Worm (Caenorhabditis elegans): ENCODE data around the gene W01B6.8.

The W01B6.8 gene

DNA sequence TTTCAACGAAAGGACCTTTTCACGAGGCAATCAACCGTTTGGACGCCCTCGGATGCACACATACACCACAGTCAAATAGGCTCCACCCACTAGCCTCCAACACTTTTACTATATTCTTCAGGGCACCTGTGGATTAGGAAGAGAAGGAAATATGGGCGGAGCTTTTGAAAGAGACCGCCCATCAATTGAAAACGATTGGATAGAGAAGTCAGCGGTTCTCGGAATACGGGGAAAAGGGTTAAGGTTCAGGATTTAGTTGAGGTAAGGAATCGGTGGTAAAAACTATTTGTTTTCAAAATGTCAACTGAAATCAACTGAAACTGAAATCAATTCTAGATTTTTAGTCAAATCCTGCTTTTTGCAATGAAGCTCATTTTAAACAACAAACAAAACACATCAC lies 26.2 kb upstream of the W01B6.8 start, which contains the start of gene egl-38 (continued):
- TF ChIP-seq ama-1 (optimal IDR thresholded peaks at IDR 0.05) (no peak), zip-2 (tag; optimal IDR thresholded peaks at IDR 0.05) (no peak), F49E8.2 (tag; optimal IDR thresholded peaks at IDR 0.05; ENCODE audit: borderline replicate concordance) (no peak), zip-11 (GFP tag; IDR thresholded peaks at IDR 0.05) (no peak), T20F7.1 (GFP tag; optimal IDR thresholded peaks at IDR 0.05) (no peak), lin-1 (GFP tag; IDR thresholded peaks at IDR 0.05) (no peak)

DNA sequence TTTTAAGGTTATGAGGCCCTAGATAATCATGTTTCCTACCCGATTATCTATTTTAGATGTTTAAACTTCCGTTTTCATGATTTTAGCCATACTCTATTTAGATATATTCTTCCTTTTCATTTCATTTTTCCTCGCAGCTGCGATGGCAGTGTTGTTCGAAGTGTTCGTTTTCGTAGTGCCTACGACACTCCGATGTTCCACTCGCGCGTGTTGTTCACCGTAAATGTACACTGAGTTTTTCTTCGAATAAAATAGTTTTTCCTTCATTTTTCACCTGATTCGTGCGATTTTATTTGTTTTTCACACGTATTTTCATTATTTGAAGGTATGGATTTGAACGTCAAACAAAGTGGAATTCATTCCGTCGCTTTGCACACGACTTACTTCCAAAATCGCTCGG lies 12.7 kb upstream of the W01B6.8 start, which contains the start of gene dis-3:
Gene dis-3 (plus strand): TSS at position 322 of the 400 bp plus-strand sequence.
- TF ChIP-seq mdt-29 (GFP tag; IDR thresholded peaks at IDR 0.05) (no peak), ceh-32 (tag; optimal IDR thresholded peaks at IDR 0.05; ENCODE audit: poor library complexity) (no peak), snpc-1.2 (GFP tag; IDR thresholded peaks at IDR 0.05) (no peak), jun-1 (tag; optimal IDR thresholded peaks at IDR 0.05) (no peak), nhr-76 (tag; optimal IDR thresholded peaks at IDR 0.05) (no peak), aha-1 (tag) (peak; percentile 45), unc-62 (GFP tag; optimal IDR thresholded peaks at IDR 0.05 in 1 of 2) (no peak), unc-62 (tag; optimal IDR thresholded peaks at IDR 0.05) (no peak), T20F7.1 (GFP tag; optimal IDR thresholded peaks at IDR 0.05) (peak; percentile 88), madf-5 (GFP tag; IDR thresholded peaks at IDR 0.05) (no peak), spr-1 (tag; optimal IDR thresholded peaks at IDR 0.05) (no peak), php-3 (GFP tag; IDR thresholded peaks at IDR 0.05) (no peak), Y48G9A.11 (GFP tag; IDR thresholded peaks at IDR 0.05) (0 out of 2 replicates have a peak, but pooled peaks have one; percentile 31), lir-3 (tag; optimal IDR thresholded peaks at IDR 0.05) (no peak), R02D3.7 (tag; optimal IDR thresholded peaks at IDR 0.05) (peak; percentile 55)

DNA sequence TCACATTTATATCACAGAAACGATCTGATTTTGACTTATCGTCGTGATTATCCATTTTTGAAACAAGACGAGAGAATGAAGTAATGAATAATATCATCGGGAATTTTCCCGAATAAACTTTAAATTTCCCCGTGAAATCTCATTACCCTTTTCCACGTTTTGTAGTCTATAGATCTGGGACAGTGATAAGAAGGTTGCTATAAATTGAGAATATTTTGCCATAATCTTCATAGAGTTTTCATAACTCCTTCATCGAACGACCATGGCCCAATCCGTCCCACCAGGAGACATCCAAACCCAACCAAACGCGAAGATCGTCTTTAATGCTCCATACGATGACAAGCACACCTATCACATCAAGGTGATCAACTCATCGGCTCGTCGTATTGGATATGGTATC lies 11.0 kb upstream of the W01B6.8 start, which contains the start of the genes C04G2.5 and msp-36:
Gene C04G2.5 (minus strand): TSS at position 101 of the 400 bp plus-strand sequence.
Gene msp-36 (plus strand): TSS at position 263 of the 400 bp plus-strand sequence.
- TF ChIP-seq egl-43 (GFP tag; IDR thresholded peaks at IDR 0.05) (0 out of 2 replicates have a peak, but pooled peaks have one; percentile 30), nhr-6 (tag; optimal IDR thresholded peaks at IDR 0.05) (no peak)

DNA sequence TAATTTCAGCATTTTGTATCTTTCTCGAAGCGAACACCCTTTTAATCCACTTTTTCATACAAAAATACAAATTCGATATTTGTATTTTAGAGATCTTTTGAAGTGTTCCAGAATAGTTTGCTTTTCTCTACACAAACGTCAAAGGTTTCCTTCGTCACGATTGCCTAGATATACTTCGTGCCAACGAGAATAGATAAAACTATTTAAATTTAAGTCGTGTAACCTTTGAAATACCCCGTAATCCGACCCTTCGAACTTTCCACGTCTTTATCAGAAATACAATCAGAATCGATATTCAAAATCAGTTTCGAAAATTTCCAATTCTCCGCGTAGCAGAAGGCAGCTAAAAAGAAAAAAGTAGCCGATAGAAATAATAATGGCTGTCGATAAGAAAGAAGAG lies 6.2 kb upstream of the W01B6.8 start, which contains the start of gene ttbk-5:
Gene ttbk-5 (plus strand): TSS at position 301 of the 400 bp plus-strand sequence.
- TF ChIP-seq T26A8.4 (GFP tag; IDR thresholded peaks at IDR 0.05), result no peak

ce11 chrIV:10089777-10090176 lies 5.6 kb upstream of the W01B6.8 start, which contains the start of gene ttr-39:
Gene ttr-39 (minus strand): TSS chrIV:10089877.
- TF ChIP-seq php-3 (GFP tag; IDR thresholded peaks at IDR 0.05), result no peak
- TF ChIP-seq pqm-1 (tag; optimal IDR thresholded peaks at IDR 0.05), result no peak
- TF ChIP-seq nhr-42 (GFP tag; IDR thresholded peaks at IDR 0.05), result no peak
- TF ChIP-seq Y75B8A.6 (GFP tag; IDR thresholded peaks at IDR 0.05), result no peak
- no peak for TF ChIP-seq lsy-2 (tag; optimal IDR thresholded peaks at IDR 0.05)
- no peak for TF ChIP-seq madf-9 (GFP tag; conservative IDR thresholded peaks at IDR 0.05)
- no peak for TF ChIP-seq ama-1 (optimal IDR thresholded peaks at IDR 0.05)
- TF ChIP-seq zfp-2 (tag; optimal IDR thresholded peaks at IDR 0.05), result no peak
- TF ChIP-seq tag-97 (GFP tag; IDR thresholded peaks at IDR 0.05), result no peak
- TF ChIP-seq dpl-1 (GFP tag; optimal IDR thresholded peaks at IDR 0.05), result no peak
- TF ChIP-seq ctbp-1 (GFP tag; IDR thresholded peaks at IDR 0.05), result no peak
- no peak for TF ChIP-seq snpc-1.2 (GFP tag; IDR thresholded peaks at IDR 0.05)
- no peak for TF ChIP-seq dmd-9 (GFP tag; IDR thresholded peaks at IDR 0.05)
- no peak for TF ChIP-seq egl-43 (GFP tag; IDR thresholded peaks at IDR 0.05)
- no peak for TF ChIP-seq lir-3 (tag; optimal IDR thresholded peaks at IDR 0.05)
- no peak for TF ChIP-seq zip-2 (tag; optimal IDR thresholded peaks at IDR 0.05)
